Worm (Caenorhabditis elegans) whole organism, L3 larva: ENCODE results near the gene famh-161.

Experiments
- nhr-12 ChIP-seq: fragments of 150-350 bp; optimal IDR thresholded peaks from 2 replicates; lab custom pipeline; 2014; ENCODE audit warnings: missing biosample characterization, missing genetic modification characterization
- nhr-76 ChIP-seq: fragments of 150-350 bp; sonication (generic microtip); optimal IDR thresholded peaks from 5 replicates; lab custom pipeline; 2014; ENCODE audit warnings: missing biosample characterization, missing genetic modification characterization
- pha-4 ChIP-seq: fragments of 150-350 bp; optimal IDR thresholded peaks from 2 replicates; lab custom pipeline; 2014; ENCODE audit warnings: missing biosample characterization, missing genetic modification reagents, missing genetic modification characterization
- tbx-2 ChIP-seq: sonication (generic microtip); optimal IDR thresholded peaks from 2 replicates; lab custom pipeline; 2016; ENCODE audit warnings: mild to moderate bottlenecking, missing genetic modification characterization, missing compliant biosample characterization

The famh-161 gene

ce11 chrV:20480790-20481189 is 53.2 kb downstream of the famh-161 start:
- no peak for TF ChIP-seq nhr-12 (tag; lab: Kevin White, UChicago)
- no peak for TF ChIP-seq tbx-2 (tag; lab: Kevin White, UChicago)
- TF ChIP-seq pha-4 (tag; lab: Kevin White, UChicago), result no peak
- no peak for TF ChIP-seq nhr-76 (tag; lab: Kevin White, UChicago)
